Fruit fly (Drosophila melanogaster): ENCODE results near the gene LanB1.

LanB1 gene

DNA sequence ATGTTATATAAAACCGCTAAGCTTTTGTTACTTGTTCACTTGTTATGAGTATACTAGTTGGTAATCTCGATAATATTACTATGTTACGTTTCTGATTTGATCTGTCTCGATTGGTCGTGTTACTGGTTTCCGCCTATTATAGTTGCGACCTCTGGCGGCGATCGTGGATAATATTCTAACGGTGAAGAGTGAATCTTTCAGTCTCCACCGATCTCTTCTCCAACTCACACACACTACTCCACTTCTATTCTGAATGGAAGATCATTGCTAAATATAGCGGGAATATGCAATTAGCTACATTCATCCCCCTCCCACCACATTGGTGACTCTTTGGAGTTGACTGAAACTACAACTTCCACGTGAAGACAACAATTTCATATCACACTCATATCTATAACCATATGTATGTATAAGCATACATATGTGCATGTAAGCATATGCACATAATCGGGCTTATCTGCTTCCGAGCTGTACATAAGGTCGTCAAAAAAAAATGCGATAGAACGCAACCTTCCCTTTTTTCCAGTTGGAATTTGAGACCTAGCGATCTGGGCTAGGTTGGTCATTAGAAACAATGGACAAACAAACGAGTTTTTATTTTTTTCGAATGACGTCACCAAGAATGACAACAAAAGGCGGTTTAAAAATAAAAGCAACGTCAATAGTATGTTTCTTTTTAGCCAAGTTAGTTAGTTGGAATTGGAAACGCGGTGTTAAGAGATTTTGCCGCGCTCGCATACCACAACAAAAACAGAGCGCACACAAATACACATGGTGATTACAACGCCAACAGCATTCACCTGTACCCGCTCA, 2.1 kb upstream of the LanB1 start:
- peak in 1 of 2 experiments; percentile 47 for TF ChIP-seq ss (GFP tag; optimal IDR thresholded peaks at IDR 0.05)
- TF ChIP-seq salr (GFP tag; optimal IDR thresholded peaks at IDR 0.05): no peak
- peak; percentile 45 for TF ChIP-seq dsx (GFP tag; optimal IDR thresholded peaks at IDR 0.05; ENCODE audit: poor library complexity, severe bottlenecking)
- TF ChIP-seq CG16779 (tag; optimal IDR thresholded peaks at IDR 0.05): peak; percentile 12
- peak; percentile 12; the same call in 1 of the 2 replicates for TF ChIP-seq CG11294 (GFP tag; IDR thresholded peaks at IDR 0.05)
- no peak for TF ChIP-seq acj6 (GFP tag; optimal IDR thresholded peaks at IDR 0.05)

DNA sequence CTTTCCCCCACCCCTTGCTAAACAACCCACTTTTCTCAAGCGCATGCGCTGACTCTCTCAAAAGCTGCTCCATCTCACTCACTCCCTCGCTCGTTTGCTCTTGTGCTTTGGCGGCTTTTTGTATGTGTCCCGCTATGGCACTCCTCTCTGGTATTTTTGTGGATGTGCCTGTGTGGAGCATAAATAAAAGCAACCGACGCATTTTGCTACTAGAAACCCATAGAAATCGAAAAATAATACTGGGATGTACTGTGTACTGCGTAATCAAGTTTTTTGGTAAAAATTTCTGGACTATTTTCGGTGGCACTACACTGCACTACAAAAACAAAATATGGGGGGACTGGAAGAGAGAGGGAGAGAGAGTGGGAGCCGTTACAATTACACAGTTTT, 1.5 kb upstream of the LanB1 start:
- peak; percentile 38; the same call in 2 of the 3 replicates for TF ChIP-seq CG8119 (GFP tag; IDR thresholded peaks at IDR 0.05)
- no peak for TF ChIP-seq acj6 (GFP tag; optimal IDR thresholded peaks at IDR 0.05)
- TF ChIP-seq Eip78C (GFP tag): peak; percentile 73
- TF ChIP-seq vri (GFP tag; optimal IDR thresholded peaks at IDR 0.05): peak; percentile 76
- TF ChIP-seq pdm3 (GFP tag; optimal IDR thresholded peaks at IDR 0.05): no peak
- peak; percentile 71 for TF ChIP-seq CG6854 (GFP tag; optimal IDR thresholded peaks at IDR 0.05)
- no peak; the same call in 2 of the 3 replicates for TF ChIP-seq CG6163 (GFP tag; IDR thresholded peaks at IDR 0.05)
- TF ChIP-seq Sox14 (GFP tag; optimal IDR thresholded peaks at IDR 0.05): peak; percentile 35
- TF ChIP-seq CG8632 (GFP tag; optimal IDR thresholded peaks at IDR 0.05): no peak
- peak; percentile 2 for TF ChIP-seq lz (GFP tag; optimal IDR thresholded peaks at IDR 0.05)
- no peak for TF ChIP-seq CG4318 (GFP tag; optimal IDR thresholded peaks at IDR 0.05)
- peak; percentile 11 for TF ChIP-seq CG3032 (tag; optimal IDR thresholded peaks at IDR 0.05)
- peak; percentile 93 for TF ChIP-seq fkh (GFP tag; optimal IDR thresholded peaks at IDR 0.05)
- peak; percentile 20; the same call in 1 of the 2 replicates for TF ChIP-seq Gug (GFP tag; IDR thresholded peaks at IDR 0.05)
- peak; percentile 18 for TF ChIP-seq topi (GFP tag; optimal IDR thresholded peaks at IDR 0.05)
- no peak for TF ChIP-seq CG34406 (GFP tag; optimal IDR thresholded peaks at IDR 0.05)
- no peak for TF ChIP-seq dsx (GFP tag; optimal IDR thresholded peaks at IDR 0.05; ENCODE audit: poor library complexity, severe bottlenecking)
- no peak for TF ChIP-seq Hr4 (GFP tag; optimal IDR thresholded peaks at IDR 0.05)
- no peak for TF ChIP-seq CG11902 (GFP tag; optimal IDR thresholded peaks at IDR 0.05)
- TF ChIP-seq esn (GFP tag; optimal IDR thresholded peaks at IDR 0.05): peak; percentile 3
- peak; percentile 34; the same call in 1 of the 2 replicates for TF ChIP-seq CG15336 (GFP tag; IDR thresholded peaks at IDR 0.05)
- TF ChIP-seq Lpt (GFP tag; optimal IDR thresholded peaks at IDR 0.05): peak; percentile 38
- peak; percentile 39 for TF ChIP-seq CG1621 (tag; optimal IDR thresholded peaks at IDR 0.05)
- no peak for TF ChIP-seq Hr38 (GFP tag; optimal IDR thresholded peaks at IDR 0.05)
- TF ChIP-seq svp (GFP tag): no peak
- TF ChIP-seq ss (GFP tag; optimal IDR thresholded peaks at IDR 0.05): peak in 1 of 2 experiments; percentile 48
- TF ChIP-seq CG31627 (GFP tag; optimal IDR thresholded peaks at IDR 0.05): no peak
- TF ChIP-seq Blimp-1 (GFP tag; optimal IDR thresholded peaks at IDR 0.05): no peak
- no peak for TF ChIP-seq CG16779 (tag; optimal IDR thresholded peaks at IDR 0.05)
- no peak for TF ChIP-seq cyc (GFP tag; optimal IDR thresholded peaks at IDR 0.05)
- no peak for TF ChIP-seq Ets96B (tag; optimal IDR thresholded peaks at IDR 0.05)
- no peak for TF ChIP-seq fd59A (GFP tag; optimal IDR thresholded peaks at IDR 0.05)
- peak; percentile 44; the same call in 2 of the 3 replicates for TF ChIP-seq eg (GFP tag; IDR thresholded peaks at IDR 0.05)

DNA sequence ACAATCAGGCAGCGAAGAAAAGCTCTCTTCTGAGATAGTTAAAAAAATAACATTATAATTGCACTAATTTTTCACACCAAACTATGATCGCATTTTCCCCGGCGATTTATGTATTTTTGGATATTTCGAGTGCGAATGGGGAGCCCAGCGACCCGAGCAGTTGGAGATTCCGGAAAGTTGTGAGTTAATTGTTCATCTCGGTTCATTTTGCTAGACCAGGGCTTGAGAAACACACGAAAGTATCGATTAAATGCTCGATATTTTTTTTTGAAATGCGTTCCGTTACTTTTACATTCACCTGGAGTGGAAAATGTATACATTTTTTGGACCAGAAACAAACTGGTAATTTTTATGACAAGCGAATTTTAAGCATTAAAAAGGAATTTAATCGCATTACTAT, 719 bp upstream of the LanB1 start, which contains the start of gene Cdc14:
TSS of gene Cdc14 (minus strand) at position 185 of the 400 bp plus-strand sequence.
- TF ChIP-seq CG6163 (GFP tag; IDR thresholded peaks at IDR 0.05): peak; percentile 43; the same call in 2 of the 3 replicates
- TF ChIP-seq CG10631 (GFP tag; optimal IDR thresholded peaks at IDR 0.05): no peak
- no peak for TF ChIP-seq Met (GFP tag; optimal IDR thresholded peaks at IDR 0.05)
- no peak for TF ChIP-seq pdm3 (GFP tag; optimal IDR thresholded peaks at IDR 0.05)
- TF ChIP-seq CG4318 (GFP tag; optimal IDR thresholded peaks at IDR 0.05): no peak
- TF ChIP-seq CG9139 (GFP tag; optimal IDR thresholded peaks at IDR 0.05): peak; percentile 10
- TF ChIP-seq dac (GFP tag; optimal IDR thresholded peaks at IDR 0.05): no peak
- TF ChIP-seq Lpt (GFP tag; optimal IDR thresholded peaks at IDR 0.05): no peak
- peak; percentile 51 for TF ChIP-seq Sox102F (GFP tag; optimal IDR thresholded peaks at IDR 0.05)
- no peak for TF ChIP-seq CG11294 (GFP tag; IDR thresholded peaks at IDR 0.05)
- no peak for TF ChIP-seq vri (GFP tag; optimal IDR thresholded peaks at IDR 0.05)
- TF ChIP-seq Hr4 (GFP tag; optimal IDR thresholded peaks at IDR 0.05): no peak
- TF ChIP-seq dsx (GFP tag; optimal IDR thresholded peaks at IDR 0.05; ENCODE audit: poor library complexity, severe bottlenecking): peak; percentile 1
- TF ChIP-seq Sox15 (GFP tag; optimal IDR thresholded peaks at IDR 0.05): no peak
- TF ChIP-seq CG6854 (GFP tag; optimal IDR thresholded peaks at IDR 0.05): peak; percentile 9
- TF ChIP-seq CG11762 (GFP tag; optimal IDR thresholded peaks at IDR 0.05; ENCODE audit: insufficient read depth): no peak
- no peak for TF ChIP-seq CG11902 (GFP tag; optimal IDR thresholded peaks at IDR 0.05)
- no peak for TF ChIP-seq CG32006 (GFP tag; optimal IDR thresholded peaks at IDR 0.05)
- TF ChIP-seq Hr38 (GFP tag; optimal IDR thresholded peaks at IDR 0.05): no peak
- no peak for TF ChIP-seq CG6792 (GFP tag; optimal IDR thresholded peaks at IDR 0.05)
- TF ChIP-seq lz (GFP tag; optimal IDR thresholded peaks at IDR 0.05): no peak
- peak; percentile 29 for TF ChIP-seq CG3919 (GFP tag; optimal IDR thresholded peaks at IDR 0.05)
- TF ChIP-seq fd59A (GFP tag; optimal IDR thresholded peaks at IDR 0.05): no peak
- TF ChIP-seq ss (GFP tag; optimal IDR thresholded peaks at IDR 0.05): no peak
- TF ChIP-seq CG1621 (tag; optimal IDR thresholded peaks at IDR 0.05): peak; percentile 95

Data from whole organism, prepupa.